Fruit fly (Drosophila melanogaster) whole organism, embryonic: ENCODE data around the gene CG17472.

Source experiments
- Antp ChIP-seq: fragments of 200-800 bp; sonication (Bioruptor generic); optimal IDR thresholded peaks from 3 replicates; lab custom pipeline; 2016; ENCODE audit warnings: missing biosample characterization, missing genetic modification characterization
- Asciz ChIP-seq: fragments of 200-800 bp; sonication (Bioruptor generic); optimal IDR thresholded peaks from 2 replicates; lab custom pipeline; 2017; ENCODE audit warnings: missing biosample characterization, mild to moderate bottlenecking, missing genetic modification characterization, missing genetic modification reagents
- B-H1 ChIP-seq: fragments of 200-800 bp; sonication (Bioruptor generic); IDR thresholded peaks from 3 replicates; pipeline ENCODE4 v1.3.6; 2022; ENCODE audit warnings: missing biosample characterization, missing genetic modification characterization
- B-H2 ChIP-seq: fragments of 200-800 bp; sonication (Bioruptor generic); optimal IDR thresholded peaks from 2 replicates; lab custom pipeline; 2018; ENCODE audit warnings: missing biosample characterization, mild to moderate bottlenecking, missing genetic modification characterization
- BEAF-32 ChIP-seq: fragments of 200-800 bp; sonication (Bioruptor generic); optimal IDR thresholded peaks from 3 replicates; lab custom pipeline; 2017; ENCODE audit warnings: missing biosample characterization, missing genetic modification characterization, mild to moderate bottlenecking, moderate library complexity, missing genetic modification reagents
- Blimp-1 ChIP-seq: fragments of 200-800 bp; sonication (Bioruptor generic); optimal IDR thresholded peaks from 3 replicates; lab custom pipeline; 2018; ENCODE audit warnings: missing biosample characterization, missing genetic modification characterization, mild to moderate bottlenecking, moderate library complexity, missing genetic modification reagents
- Bteb2 ChIP-seq: fragments of 200-800 bp; sonication (Bioruptor generic); optimal IDR thresholded peaks from 2 replicates; lab custom pipeline; 2016; ENCODE audit warnings: missing biosample characterization, missing genetic modification characterization
- CG10274 ChIP-seq: fragments of 200-800 bp; sonication (Bioruptor generic); optimal IDR thresholded peaks from 3 replicates; lab custom pipeline; 2017; ENCODE audit warnings: missing biosample characterization, mild to moderate bottlenecking, missing genetic modification characterization
- CG11247 ChIP-seq: fragments of 200-800 bp; sonication (Bioruptor generic); IDR thresholded peaks from 2 replicates; pipeline ENCODE4 v1.3.6; 2022; ENCODE audit warnings: missing biosample characterization, missing genetic modification characterization
- CG11456 ChIP-seq: fragments of 200-800 bp; sonication (Bioruptor generic); IDR thresholded peaks from 3 replicates; pipeline ENCODE4 v1.3.6; 2022; ENCODE audit warnings: missing biosample characterization, missing genetic modification characterization
- CG12219 ChIP-seq: fragments of 200-800 bp; sonication (Bioruptor generic); optimal IDR thresholded peaks from 3 replicates; lab custom pipeline; 2018; ENCODE audit warnings: missing biosample characterization, mild to moderate bottlenecking, missing genetic modification characterization
- CG12659 ChIP-seq: fragments of 200-800 bp; sonication (Bioruptor generic); optimal IDR thresholded peaks from 3 replicates; lab custom pipeline; 2017; ENCODE audit warnings: mild to moderate bottlenecking, missing biosample characterization, missing genetic modification reagents, missing genetic modification characterization
- CG16813 ChIP-seq: fragments of 200-800 bp; sonication (Bioruptor generic); IDR thresholded peaks from 3 replicates; pipeline ENCODE4 v1.3.6; 2022; ENCODE audit warnings: missing biosample characterization, missing genetic modification characterization; ENCODE audit not compliant: partially characterized antibody
- CG17359 ChIP-seq: fragments of 200-800 bp; sonication (Bioruptor generic); optimal IDR thresholded peaks from 3 replicates; lab custom pipeline; 2018; ENCODE audit warnings: missing biosample characterization, mild to moderate bottlenecking, missing genetic modification characterization, moderate library complexity
- CG17829 ChIP-seq: fragments of 200-800 bp; optimal IDR thresholded peaks from 2 replicates; lab custom pipeline; 2019; ENCODE audit warnings: missing biosample characterization, mild to moderate bottlenecking, missing genetic modification characterization, moderate library complexity
- CG17912 ChIP-seq: fragments of 200-800 bp; sonication (Bioruptor generic); optimal IDR thresholded peaks from 2 replicates; lab custom pipeline; 2018; ENCODE audit warnings: missing biosample characterization, mild to moderate bottlenecking, missing genetic modification characterization
- CG2129 ChIP-seq: fragments of 200-800 bp; sonication (Bioruptor generic); IDR thresholded peaks from 2 replicates; pipeline ENCODE4 v1.3.6; 2022; ENCODE audit warnings: missing biosample characterization, missing genetic modification characterization; ENCODE audit not compliant: partially characterized antibody
- CG2875 ChIP-seq: fragments of 200-800 bp; sonication (Bioruptor generic); optimal IDR thresholded peaks from 2 replicates; lab custom pipeline; 2017; ENCODE audit warnings: missing biosample characterization, mild to moderate bottlenecking, missing genetic modification characterization, missing genetic modification reagents
- CG31224 ChIP-seq: fragments of 200-800 bp; sonication (Bioruptor generic); IDR thresholded peaks from 2 replicates; pipeline ENCODE4 v1.3.6; 2022; ENCODE audit warnings: missing biosample characterization, missing genetic modification characterization
- CG4730 ChIP-seq: fragments of 200-800 bp; sonication (Bioruptor generic); IDR thresholded peaks from 2 replicates; pipeline ENCODE4 v1.3.6; 2022; ENCODE audit warnings: missing biosample characterization, missing genetic modification characterization
- CG7745 ChIP-seq: fragments of 200-800 bp; sonication (Bioruptor generic); optimal IDR thresholded peaks from 2 replicates; lab custom pipeline; 2018; ENCODE audit warnings: missing biosample characterization, mild to moderate bottlenecking, missing genetic modification characterization, moderate library complexity
- CG8089 ChIP-seq: fragments of 200-800 bp; sonication (Bioruptor generic); optimal IDR thresholded peaks from 3 replicates; lab custom pipeline; 2016; ENCODE audit warnings: missing biosample characterization, missing genetic modification characterization
- CG9727 ChIP-seq: fragments of 200-800 bp; sonication (Bioruptor generic); optimal IDR thresholded peaks from 3 replicates; lab custom pipeline; 2017; ENCODE audit warnings: missing biosample characterization, mild to moderate bottlenecking, missing genetic modification characterization
- Elba2 ChIP-seq: fragments of 200-800 bp; sonication (Bioruptor generic); optimal IDR thresholded peaks from 3 replicates; lab custom pipeline; 2016; ENCODE audit warnings: missing biosample characterization, missing genetic modification characterization
- NC2α ChIP-seq: fragments of 200-800 bp; sonication (Bioruptor generic); optimal IDR thresholded peaks from 2 replicates; lab custom pipeline; 2016; ENCODE audit warnings: missing biosample characterization, missing genetic modification characterization
- Nf-YC ChIP-seq: fragments of 200-800 bp; optimal IDR thresholded peaks from 3 replicates; lab custom pipeline; 2019; ENCODE audit warnings: missing biosample characterization, mild to moderate bottlenecking, missing genetic modification characterization, moderate library complexity
- Optix ChIP-seq: fragments of 200-800 bp; sonication (Bioruptor generic); IDR thresholded peaks from 3 replicates; pipeline ENCODE4 v1.3.6; 2022; ENCODE audit warnings: missing biosample characterization, missing genetic modification characterization
- Side ChIP-seq: fragments of 200-800 bp; sonication (Bioruptor generic); optimal IDR thresholded peaks from 2 replicates; lab custom pipeline; 2016; ENCODE audit warnings: missing biosample characterization, missing genetic modification characterization
- Ssrp ChIP-seq: fragments of 200-800 bp; sonication (Bioruptor generic); optimal IDR thresholded peaks from 2 replicates; lab custom pipeline; 2018; ENCODE audit warnings: missing biosample characterization, mild to moderate bottlenecking, missing genetic modification characterization, moderate library complexity
- Vsx1 ChIP-seq: fragments of 200-800 bp; sonication (Bioruptor generic); optimal IDR thresholded peaks from 2 replicates; lab custom pipeline; 2017; ENCODE audit warnings: missing biosample characterization, mild to moderate bottlenecking, missing genetic modification characterization, missing genetic modification reagents
- abd-A ChIP-seq: fragments of 200-800 bp; sonication (Bioruptor generic); optimal IDR thresholded peaks from 3 replicates; lab custom pipeline; 2019; ENCODE audit warnings: missing biosample characterization, mild to moderate bottlenecking, missing genetic modification characterization, moderate library complexity
- al ChIP-seq: fragments of 200-800 bp; sonication (Bioruptor generic); IDR thresholded peaks from 2 replicates; pipeline ENCODE4 v1.3.6; 2022; ENCODE audit warnings: missing biosample characterization, missing genetic modification characterization
- ato ChIP-seq: fragments of 200-800 bp; sonication (Bioruptor generic); IDR thresholded peaks from 2 replicates; pipeline ENCODE4 v1.3.6; 2022; ENCODE audit warnings: missing biosample characterization, missing genetic modification characterization; ENCODE audit not compliant: partially characterized antibody
- az2 ChIP-seq: fragments of 200-800 bp; sonication (Bioruptor generic); optimal IDR thresholded peaks from 3 replicates; lab custom pipeline; 2016; ENCODE audit warnings: missing biosample characterization, missing genetic modification characterization
- ci ChIP-seq: fragments of 200-800 bp; sonication (Bioruptor generic); IDR thresholded peaks from 3 replicates; pipeline ENCODE4 v1.3.6; 2022; ENCODE audit warnings: missing biosample characterization, missing genetic modification characterization
- crol ChIP-seq: fragments of 200-800 bp; sonication (Bioruptor generic); IDR thresholded peaks from 2 replicates; pipeline ENCODE4 v1.3.6; 2022; ENCODE audit warnings: missing biosample characterization, missing genetic modification characterization
- dmrt99B ChIP-seq: fragments of 200-800 bp; sonication (Bioruptor generic); optimal IDR thresholded peaks from 2 replicates; lab custom pipeline; 2018; ENCODE audit warnings: missing biosample characterization, mild to moderate bottlenecking, missing genetic modification characterization, moderate library complexity
- ems ChIP-seq: fragments of 200-800 bp; sonication (Bioruptor generic); optimal IDR thresholded peaks from 3 replicates; lab custom pipeline; 2016; ENCODE audit warnings: missing biosample characterization, missing genetic modification characterization
- fd3F ChIP-seq: fragments of 200-800 bp; sonication (Bioruptor generic); optimal IDR thresholded peaks from 2 replicates; lab custom pipeline; 2018; ENCODE audit warnings: missing biosample characterization, mild to moderate bottlenecking, missing genetic modification characterization, moderate library complexity
- fu2 ChIP-seq: fragments of 200-800 bp; sonication (Bioruptor generic); optimal IDR thresholded peaks from 2 replicates; lab custom pipeline; 2016; ENCODE audit warnings: missing biosample characterization, missing genetic modification characterization
- her ChIP-seq: fragments of 200-800 bp; sonication (Bioruptor generic); optimal IDR thresholded peaks from 2 replicates; lab custom pipeline; 2016; ENCODE audit warnings: missing biosample characterization, missing genetic modification characterization
- nerfin-1 ChIP-seq: fragments of 200-800 bp; sonication (Bioruptor generic); optimal IDR thresholded peaks from 3 replicates; lab custom pipeline; 2019; ENCODE audit warnings: missing biosample characterization, mild to moderate bottlenecking, missing genetic modification characterization, moderate library complexity
- oc ChIP-seq: fragments of 200-800 bp; sonication (Bioruptor generic); optimal IDR thresholded peaks from 2 replicates; lab custom pipeline; 2018; ENCODE audit warnings: missing biosample characterization, mild to moderate bottlenecking, missing genetic modification characterization, moderate library complexity
- ranshi ChIP-seq: fragments of 200-800 bp; sonication (Bioruptor generic); IDR thresholded peaks from 2 replicates; pipeline ENCODE4 v1.3.6; 2022; ENCODE audit warnings: missing biosample characterization, missing genetic modification characterization
- stc ChIP-seq: fragments of 200-800 bp; sonication (Bioruptor generic); IDR thresholded peaks from 2 replicates; pipeline ENCODE4 v1.3.6; 2022; ENCODE audit warnings: missing biosample characterization, missing genetic modification characterization
- tin ChIP-seq: fragments of 200-800 bp; sonication (Bioruptor generic); optimal IDR thresholded peaks from 3 replicates; lab custom pipeline; 2016; ENCODE audit warnings: missing biosample characterization, missing genetic modification characterization
- toy ChIP-seq: fragments of 200-800 bp; sonication (Bioruptor generic); IDR thresholded peaks from 2 replicates; pipeline ENCODE4 v1.3.6; 2022; ENCODE audit warnings: missing biosample characterization, missing genetic modification characterization
- trh ChIP-seq: fragments of 200-800 bp; sonication (Bioruptor generic); optimal IDR thresholded peaks from 2 replicates; lab custom pipeline; 2016; ENCODE audit warnings: missing biosample characterization, missing genetic modification characterization
- vfl ChIP-seq: fragments of 200-800 bp; sonication (Bioruptor generic); optimal IDR thresholded peaks from 2 replicates; lab custom pipeline; 2016; ENCODE audit warnings: missing biosample characterization, missing genetic modification characterization
- zfh1 ChIP-seq: fragments of 200-800 bp; sonication (Bioruptor generic); IDR thresholded peaks from 3 replicates; pipeline ENCODE4 v1.3.6; 2022; ENCODE audit warnings: missing biosample characterization, missing genetic modification characterization

The CG17472 gene

dm6 chr2L:20645394-20645869 is 11.1 kb downstream of the CG17472 start, which contains the start of the genes phr6-4 and CG2608 (continued):
- TF ChIP-seq nerfin-1 (peak; percentile 90), Bteb2 (GFP tag; lab: Kevin White, UChicago) (peak; percentile 90), toy (GFP tag; lab: Robert Waterston, UW) (peak; percentile 64), tin (GFP tag; lab: Kevin White, UChicago) (peak; percentile 92), oc (no peak), BEAF-32 (GFP tag; lab: Kevin White, UChicago) (peak; percentile 25), CG17359 (tag; lab: Kevin White, UChicago) (peak; percentile 91), CG7745 (tag; lab: Kevin White, UChicago) (no peak), ci (GFP tag; lab: Robert Waterston, UW) (peak; percentile 87; the same call in 2 of the 3 replicates), CG31224 (GFP tag; lab: Robert Waterston, UW) (peak; percentile 70), ems (peak; percentile 87), CG17912 (GFP tag; lab: Kevin White, UChicago) (no peak), vfl (GFP tag; lab: Kevin White, UChicago) (peak; percentile 88), her (GFP tag; lab: Kevin White, UChicago) (peak; percentile 65), CG17829 (tag; lab: Kevin White, UChicago) (peak; percentile 94), al (GFP tag; lab: Robert Waterston, UW) (peak; percentile 90), Antp (GFP tag; lab: Kevin White, UChicago) (peak; percentile 76), fu2 (GFP tag; lab: Kevin White, UChicago) (peak; percentile 87), ato (GFP tag; lab: Robert Waterston, UW) (no peak), fd3F (peak; percentile 94), Nf-YC (peak; percentile 80), az2 (peak; percentile 95), CG2129 (GFP tag; lab: Robert Waterston, UW) (no peak), B-H1 (GFP tag; lab: Robert Waterston, UW) (peak; percentile 81), CG10274 (GFP tag; lab: Kevin White, UChicago) (peak; percentile 72), CG2875 (peak; percentile 86), Side (GFP tag; lab: Kevin White, UChicago) (peak; percentile 73), Ssrp (peak; percentile 94), stc (GFP tag; lab: Robert Waterston, UW) (peak; percentile 69), CG8089 (GFP tag; lab: Kevin White, UChicago) (peak; percentile 72), abd-A (tag; lab: Kevin White, UChicago) (no peak), CG11247 (GFP tag; lab: Robert Waterston, UW) (peak; percentile 66), CG11456 (GFP tag; lab: Robert Waterston, UW) (peak; percentile 84), trh (GFP tag; lab: Kevin White, UChicago) (peak; percentile 71), Vsx1 (GFP tag; lab: Kevin White, UChicago) (peak; percentile 84), CG4730 (GFP tag; lab: Robert Waterston, UW) (peak; percentile 73), ranshi (GFP tag; lab: Robert Waterston, UW) (peak; percentile 84), B-H2 (peak; percentile 82), Blimp-1 (GFP tag; lab: Kevin White, UChicago) (peak; percentile 91), CG9727 (GFP tag; lab: Kevin White, UChicago) (peak; percentile 94), Elba2 (GFP tag; lab: Kevin White, UChicago) (no peak), Asciz (peak; percentile 91), dmrt99B (tag; lab: Kevin White, UChicago) (peak; percentile 93), CG12659 (GFP tag; lab: Kevin White, UChicago) (peak; percentile 96), CG16813 (no peak), Optix (GFP tag; lab: Robert Waterston, UW) (peak; percentile 60; the same call in 1 of the 3 replicates), NC2α (GFP tag; lab: Kevin White, UChicago) (peak; percentile 67), crol (0 out of 2 replicates have a peak, but pooled peaks have one; percentile 13), CG12219 (GFP tag; lab: Kevin White, UChicago) (peak; percentile 85), zfh1 (GFP tag; lab: Robert Waterston, UW) (peak; percentile 41; the same call in 1 of the 3 replicates)
